Worm (Caenorhabditis elegans): ENCODE data around the gene pqn-94.

pqn-94 gene

ce11 chrV:20249438-20250120 is 30.1 kb downstream of the pqn-94 start, which contains the start of gene swsn-1 (continued):
- peak; percentile 30; the same call in 1 of the 2 replicates for TF ChIP-seq madf-8 (GFP tag; conservative IDR thresholded peaks at IDR 0.05)

ce11 chrV:20241243-20241862 is 38.3 kb downstream of the pqn-94 start:
- TF ChIP-seq mxl-1 (tag; optimal IDR thresholded peaks at IDR 0.05), result no peak
- TF ChIP-seq dpff-1 (tag; optimal IDR thresholded peaks at IDR 0.05), result no peak
- no peak for TF ChIP-seq Y56A3A.18 (GFP tag; IDR thresholded peaks at IDR 0.05)
- 0 out of 2 replicates have a peak, but pooled peaks have one; percentile 19 for TF ChIP-seq B0336.3 (GFP tag; IDR thresholded peaks at IDR 0.05)
- 0 out of 2 replicates have a peak, but pooled peaks have one; percentile 18 for TF ChIP-seq nfyb-1 (GFP tag; IDR thresholded peaks at IDR 0.05)
- peak; percentile 90 for TF ChIP-seq egrh-3 (GFP tag; IDR thresholded peaks at IDR 0.05)
- peak; percentile 62 for TF ChIP-seq fkh-3 (tag; optimal IDR thresholded peaks at IDR 0.05)
- TF ChIP-seq B0019.2 (GFP tag; conservative IDR thresholded peaks at IDR 0.05), result no peak
- TF ChIP-seq nfya-2 (GFP tag; IDR thresholded peaks at IDR 0.05), result no peak
- TF ChIP-seq lin-26 (GFP tag; IDR thresholded peaks at IDR 0.05), result 0 out of 2 replicates have a peak, but pooled peaks have one; percentile 18
- no peak for TF ChIP-seq dpl-1 (GFP tag; optimal IDR thresholded peaks at IDR 0.05)
- TF ChIP-seq zfh-2 (GFP tag; conservative IDR thresholded peaks at IDR 0.05), result peak; percentile 83
- TF ChIP-seq snpc-4 (GFP tag; optimal IDR thresholded peaks at IDR 0.05), result no peak
- TF ChIP-seq snpc-4 (tag; optimal IDR thresholded peaks at IDR 0.05), result no peak
- TF ChIP-seq ztf-28 (GFP tag; IDR thresholded peaks at IDR 0.05), result 0 out of 2 replicates have a peak, but pooled peaks have one; percentile 44
- TF ChIP-seq F33H1.4 (GFP tag; IDR thresholded peaks at IDR 0.05), result no peak
- TF ChIP-seq chd-7 (tag; optimal IDR thresholded peaks at IDR 0.05), result peak; percentile 6
- TF ChIP-seq sptf-2 (GFP tag; optimal IDR thresholded peaks at IDR 0.05), result no peak
- TF ChIP-seq sea-2 (GFP tag; IDR thresholded peaks at IDR 0.05), result no peak
- TF ChIP-seq ekl-4 (GFP tag; IDR thresholded peaks at IDR 0.05), result no peak
- no peak for TF ChIP-seq aptf-3 (GFP tag; IDR thresholded peaks at IDR 0.05)
- TF ChIP-seq snpc-1.1 (tag; optimal IDR thresholded peaks at IDR 0.05; ENCODE audit: insufficient read depth), result no peak

DNA sequence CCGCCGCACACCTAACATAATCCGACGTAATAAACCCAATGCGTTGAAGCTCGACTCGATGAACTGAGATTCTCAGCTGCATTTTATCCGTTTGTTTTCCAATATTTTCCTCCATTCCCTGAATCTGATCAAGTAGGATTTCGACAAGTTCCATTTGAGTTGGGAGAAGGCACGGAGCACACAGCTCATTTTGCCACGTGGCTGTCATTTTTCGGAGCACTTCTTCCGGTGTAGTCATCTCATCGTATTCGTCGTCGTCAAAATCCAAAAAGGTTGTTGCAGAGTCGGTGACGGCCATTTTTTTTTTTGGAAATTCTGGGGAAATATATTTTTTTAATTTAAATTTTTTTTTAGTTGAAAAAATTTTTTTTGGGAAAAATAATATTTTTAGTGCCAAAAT is 42.2 kb downstream of the pqn-94 start, which contains the start of gene sld-5:
sld-5 (minus strand) TSS at position 317 of the 400 bp plus-strand sequence.
- TF ChIP-seq madf-10 (tag; optimal IDR thresholded peaks at IDR 0.05), result no peak
- no peak for TF ChIP-seq snpc-1.1 (tag; optimal IDR thresholded peaks at IDR 0.05; ENCODE audit: insufficient read depth)
- no peak for TF ChIP-seq dpl-1 (GFP tag; optimal IDR thresholded peaks at IDR 0.05)

- TF ChIP-seq nhr-27 (tag; optimal IDR thresholded peaks at IDR 0.05) (no peak), nhr-90 (tag; optimal IDR thresholded peaks at IDR 0.05) (no peak), nhr-120 (GFP tag; IDR thresholded peaks at IDR 0.05) (no peak)
These were observed 44.4 kb downstream of the pqn-94 start for ce11 chrV:20235231-20235630.

DNA sequence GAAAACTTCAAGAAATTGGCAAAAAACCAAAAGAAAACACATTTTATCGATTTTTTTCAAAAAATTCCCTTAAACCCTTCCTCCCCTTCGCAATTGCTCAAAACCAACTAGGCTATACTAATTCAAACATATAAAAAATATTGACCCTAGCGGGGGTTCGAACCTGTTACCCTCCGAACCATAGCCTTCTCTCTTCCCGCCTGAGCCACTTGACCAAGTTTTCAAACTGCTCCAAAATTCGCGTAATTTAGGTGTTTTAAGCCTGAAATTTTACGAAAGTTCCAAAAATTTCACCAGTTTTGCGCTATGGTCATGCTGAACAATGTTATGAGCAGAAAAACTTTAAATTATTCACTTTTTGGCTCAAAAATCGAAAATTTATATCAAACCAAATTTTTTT is 45.2 kb downstream of the pqn-94 start:
- TF ChIP-seq sea-2 (GFP tag; IDR thresholded peaks at IDR 0.05) (no peak), F57A8.1 (GFP tag; optimal IDR thresholded peaks at IDR 0.05) (no peak), chd-7 (tag; optimal IDR thresholded peaks at IDR 0.05) (peak; percentile 57), F39B2.1 (GFP tag; IDR thresholded peaks at IDR 0.05) (peak; percentile 63; the same call in 1 of the 2 replicates), F23B12.7 (tag; optimal IDR thresholded peaks at IDR 0.05; ENCODE audit: insufficient read depth) (no peak), nhr-90 (tag; optimal IDR thresholded peaks at IDR 0.05) (no peak), T26A5.8 (tag; optimal IDR thresholded peaks at IDR 0.05) (no peak), madf-8 (GFP tag; conservative IDR thresholded peaks at IDR 0.05) (no peak), ceh-27 (GFP tag; optimal IDR thresholded peaks at IDR 0.05) (no peak), sdz-38 (tag; optimal IDR thresholded peaks at IDR 0.05) (no peak), madf-6 (GFP tag; IDR thresholded peaks at IDR 0.05) (peak; percentile 34; the same call in 1 of the 2 replicates), sptf-2 (GFP tag; optimal IDR thresholded peaks at IDR 0.05) (no peak), cebp-1 (GFP tag; IDR thresholded peaks at IDR 0.05) (no peak), cebp-1 (tag; optimal IDR thresholded peaks at IDR 0.05) (peak; percentile 21), hrde-1 (tag; optimal IDR thresholded peaks at IDR 0.05; ENCODE audit: borderline replicate concordance) (no peak), ekl-4 (GFP tag; IDR thresholded peaks at IDR 0.05) (0 out of 2 replicates have a peak, but pooled peaks have one; percentile 37), hmg-1.2 (GFP tag; IDR thresholded peaks at IDR 0.05) (no peak), F10E7.11 (tag; optimal IDR thresholded peaks at IDR 0.05) (no peak), nfyb-1 (GFP tag; IDR thresholded peaks at IDR 0.05) (peak; percentile 50), dpff-1 (tag; optimal IDR thresholded peaks at IDR 0.05) (no peak)

All from whole organism, young adult.